Worm (Caenorhabditis elegans): ENCODE measurements around the gene C12D5.5.

Gene C12D5.5

ce11 chrV:7667940-7668339, at the start of gene C12D5.5:
C12D5.5 (plus strand) TSS chrV:7668240.
- TF ChIP-seq ztf-4 (tag; optimal IDR thresholded peaks at IDR 0.05) = no peak
- TF ChIP-seq nhr-12 (tag; optimal IDR thresholded peaks at IDR 0.05) = no peak
- no peak for TF ChIP-seq nhr-129 (tag; optimal IDR thresholded peaks at IDR 0.05)
- no peak for TF ChIP-seq zag-1 (tag; optimal IDR thresholded peaks at IDR 0.05)
- TF ChIP-seq ZK546.5 (tag; optimal IDR thresholded peaks at IDR 0.05) = no peak
- TF ChIP-seq skn-1 (tag; optimal IDR thresholded peaks at IDR 0.05) = no peak
- no peak for TF ChIP-seq F13H6.1 (tag; optimal IDR thresholded peaks at IDR 0.05)
- TF ChIP-seq snpc-4 (tag; optimal IDR thresholded peaks at IDR 0.05) = no peak
- TF ChIP-seq dmd-4 (tag; optimal IDR thresholded peaks at IDR 0.05) = no peak
- TF ChIP-seq elt-3 (tag; optimal IDR thresholded peaks at IDR 0.05) = no peak
- no peak for TF ChIP-seq peb-1 (tag; optimal IDR thresholded peaks at IDR 0.05)
- no peak for TF ChIP-seq ztf-1 (GFP tag; conservative IDR thresholded peaks at IDR 0.05)
- no peak for TF ChIP-seq sma-9 (GFP tag; optimal IDR thresholded peaks at IDR 0.05)
- TF ChIP-seq sma-9 (tag; optimal IDR thresholded peaks at IDR 0.05) = no peak
- TF ChIP-seq Y55F3AM.14 (GFP tag; optimal IDR thresholded peaks at IDR 0.05) = no peak
- TF ChIP-seq egl-27 (tag; optimal IDR thresholded peaks at IDR 0.05) = no peak
- TF ChIP-seq sma-3 (GFP tag; optimal IDR thresholded peaks at IDR 0.05) = no peak
- no peak for TF ChIP-seq unc-62 (GFP tag; optimal IDR thresholded peaks at IDR 0.05)
- TF ChIP-seq ztf-11 (tag; optimal IDR thresholded peaks at IDR 0.05) = no peak
- no peak for TF ChIP-seq fos-1 (tag; optimal IDR thresholded peaks at IDR 0.05)
- no peak for TF ChIP-seq C34F6.9 (tag; optimal IDR thresholded peaks at IDR 0.05)

DNA sequence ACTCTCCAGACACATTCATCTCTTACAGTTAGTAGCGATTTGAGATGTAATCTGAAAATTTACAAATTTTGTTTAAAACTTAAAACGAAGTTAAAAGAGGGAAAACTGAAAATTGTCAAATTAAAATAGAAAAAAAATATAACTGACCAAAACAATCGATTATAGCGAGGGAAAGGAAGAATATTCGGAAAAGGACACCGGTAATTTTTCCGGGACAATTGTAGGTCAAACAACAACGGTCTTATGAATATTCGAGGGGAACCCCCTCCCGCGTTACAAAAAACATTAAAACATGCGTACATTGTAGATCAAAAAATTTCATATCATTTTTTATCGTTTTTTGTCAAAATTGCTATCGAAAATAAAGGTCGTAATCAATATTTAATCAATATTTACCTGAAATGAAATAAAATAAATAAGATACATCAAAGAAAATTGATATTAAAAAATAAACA, 46.0 kb upstream of the C12D5.5 start, which contains the start of gene C50E3.12:
C50E3.12 (minus strand) TSS at position 51 of the 455 bp plus-strand sequence.
- no peak for TF ChIP-seq snpc-4 (tag; optimal IDR thresholded peaks at IDR 0.05)
- no peak for TF ChIP-seq nhr-77 (tag; optimal IDR thresholded peaks at IDR 0.05)
- no peak for TF ChIP-seq nhr-21 (tag; optimal IDR thresholded peaks at IDR 0.05)
- TF ChIP-seq nhr-12 (tag; optimal IDR thresholded peaks at IDR 0.05) = no peak
- TF ChIP-seq unc-55 (GFP tag; optimal IDR thresholded peaks at IDR 0.05) = no peak
- TF ChIP-seq nhr-10 (tag; optimal IDR thresholded peaks at IDR 0.05) = no peak
- no peak for TF ChIP-seq zag-1 (tag; optimal IDR thresholded peaks at IDR 0.05)
- TF ChIP-seq R02D3.7 (tag; optimal IDR thresholded peaks at IDR 0.05) = no peak
- no peak for TF ChIP-seq lin-39 (tag; optimal IDR thresholded peaks at IDR 0.05)
- TF ChIP-seq nhr-237 (tag; optimal IDR thresholded peaks at IDR 0.05) = no peak

DNA sequence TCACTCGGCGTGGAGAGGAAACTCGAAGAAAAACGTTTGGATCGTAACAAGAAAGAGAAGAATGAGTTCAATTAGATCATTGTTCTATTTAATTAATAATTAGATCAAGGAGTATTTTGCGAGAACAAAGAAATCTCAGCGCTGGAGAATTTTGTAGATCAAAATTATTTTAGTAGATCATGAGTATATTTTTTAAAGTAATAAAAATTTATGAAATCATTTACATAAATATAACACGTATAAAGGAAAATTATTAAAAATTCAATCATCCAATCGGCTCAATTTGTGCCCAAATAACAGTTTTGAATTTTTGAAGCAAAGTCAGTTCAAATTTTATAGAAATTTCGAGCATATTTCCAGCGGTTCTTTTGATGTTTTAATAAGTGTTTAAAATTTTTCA, 43.9 kb upstream of the C12D5.5 start, which contains the start of gene C50E3.13:
C50E3.13 (minus strand) TSS at position 101 of the 400 bp plus-strand sequence.
- TF ChIP-seq snpc-4 (tag; optimal IDR thresholded peaks at IDR 0.05) (no peak), elt-1 (tag; optimal IDR thresholded peaks at IDR 0.05) (no peak), C34F6.9 (tag; optimal IDR thresholded peaks at IDR 0.05) (no peak), unc-55 (GFP tag; optimal IDR thresholded peaks at IDR 0.05) (no peak), F13H6.1 (tag; optimal IDR thresholded peaks at IDR 0.05) (no peak), nhr-11 (tag; optimal IDR thresholded peaks at IDR 0.05) (no peak), mbf-1 (tag; optimal IDR thresholded peaks at IDR 0.05) (no peak), skn-1 (tag; optimal IDR thresholded peaks at IDR 0.05) (no peak), ZK546.5 (tag; optimal IDR thresholded peaks at IDR 0.05) (no peak), ztf-1 (GFP tag; conservative IDR thresholded peaks at IDR 0.05) (no peak), Y55F3AM.14 (GFP tag; optimal IDR thresholded peaks at IDR 0.05) (no peak), ceh-16 (tag; optimal IDR thresholded peaks at IDR 0.05) (no peak), mdl-1 (tag; optimal IDR thresholded peaks at IDR 0.05) (no peak), blmp-1 (tag; optimal IDR thresholded peaks at IDR 0.05; ENCODE audit: insufficient read depth) (no peak), unc-39 (tag; optimal IDR thresholded peaks at IDR 0.05) (no peak), nhr-25 (tag; optimal IDR thresholded peaks at IDR 0.05) (no peak)

ce11 chrV:7624652-7625051, 43.4 kb upstream of the C12D5.5 start, which contains the start of gene grsp-4:
grsp-4 (plus strand) TSS chrV:7624952.
- TF ChIP-seq lin-39 (tag; optimal IDR thresholded peaks at IDR 0.05) (no peak), blmp-1 (tag; optimal IDR thresholded peaks at IDR 0.05; ENCODE audit: insufficient read depth) (no peak), ama-1 (optimal IDR thresholded peaks at IDR 0.05) (no peak), ztf-1 (GFP tag; conservative IDR thresholded peaks at IDR 0.05) (no peak), ceh-16 (tag; optimal IDR thresholded peaks at IDR 0.05) (no peak)

Data from whole organism, L2 larva.